Worm (Caenorhabditis elegans): ENCODE data around the gene gpd-2.

The gpd-2 gene

ce11 chrX:3070322-3070721, 44.2 kb downstream of the gpd-2 start, which contains the start of gene ceh-31:
ceh-31 (minus strand) TSS chrX:3070422.
- TF ChIP-seq C38D4.7 (GFP tag; optimal IDR thresholded peaks at IDR 0.05) = no peak
- peak; percentile 36 for TF ChIP-seq ref-2 (tag; optimal IDR thresholded peaks at IDR 0.05)

DNA sequence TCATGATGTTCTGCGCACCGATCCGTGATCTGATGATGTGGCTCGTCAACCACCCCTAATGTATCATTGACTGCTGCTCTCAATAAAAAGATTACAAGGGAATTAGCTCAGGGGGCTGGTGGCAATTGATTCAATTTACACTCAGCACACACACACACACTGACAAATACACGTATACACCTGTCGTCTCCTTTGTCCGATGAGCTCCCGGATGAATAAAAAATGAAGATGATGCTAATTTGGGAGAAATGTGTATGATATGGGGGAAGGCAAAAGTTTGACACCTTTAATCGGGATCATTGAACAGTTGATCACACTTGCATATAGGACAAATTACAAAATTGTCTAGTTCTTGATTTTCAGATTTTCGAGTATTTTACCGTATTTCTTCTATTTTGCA, 47.4 kb downstream of the gpd-2 start:
- no peak for TF ChIP-seq ceh-2 (tag; optimal IDR thresholded peaks at IDR 0.05)
- no peak for TF ChIP-seq hlh-8 (tag; optimal IDR thresholded peaks at IDR 0.05)
- no peak for TF ChIP-seq lin-11 (tag; optimal IDR thresholded peaks at IDR 0.05)
